Worm (Caenorhabditis elegans) whole organism, late embryonic: ENCODE results near the gene T16G12.4.

ENCODE experiments used
- fax-1 ChIP-seq: sonication (generic microtip); optimal IDR thresholded peaks from 2 replicates; lab custom pipeline; 2016; ENCODE audit warnings: missing genotype, missing genetic modification characterization, missing compliant biosample characterization
- rnt-1 ChIP-seq: sonication (generic microtip); optimal IDR thresholded peaks from 2 replicates; lab custom pipeline; 2016; ENCODE audit warnings: missing genetic modification characterization, missing compliant biosample characterization

DNA sequence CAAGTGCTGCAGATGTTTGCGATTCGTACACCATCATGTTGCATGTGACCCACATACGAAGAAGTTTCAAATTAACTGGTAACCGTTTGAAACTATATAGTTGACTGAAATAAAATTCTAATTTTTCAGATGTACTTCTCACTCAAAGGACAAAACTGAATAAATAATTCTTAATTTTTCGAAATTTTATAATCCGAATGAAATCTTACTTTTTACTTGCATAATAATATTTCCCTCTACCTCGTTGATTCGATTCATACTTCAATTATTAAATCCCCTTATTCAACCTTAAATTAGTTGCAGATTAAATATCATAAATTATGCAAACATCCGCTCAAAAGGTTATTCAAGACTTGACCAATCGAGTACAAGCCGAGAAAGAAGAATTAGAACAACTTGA lies 28.4 kb downstream of the T16G12.4 start, which contains the start of gene T16H12.2:
- TF ChIP-seq fax-1 (no peak), rnt-1 (no peak)
